Worm (Caenorhabditis elegans): ENCODE results near the gene cnt-2.

- TF ChIP-seq ztf-16 (tag; optimal IDR thresholded peaks at IDR 0.05), result no peak
- no peak for TF ChIP-seq hlh-13 (GFP tag; optimal IDR thresholded peaks at IDR 0.05)
- TF ChIP-seq ceh-45 (GFP tag; IDR thresholded peaks at IDR 0.05), result no peak
- no peak for TF ChIP-seq unc-55 (GFP tag; optimal IDR thresholded peaks at IDR 0.05)
- no peak for TF ChIP-seq zip-5 (tag; optimal IDR thresholded peaks at IDR 0.05)
- no peak for TF ChIP-seq dve-1 (tag; optimal IDR thresholded peaks at IDR 0.05)
- TF ChIP-seq madf-2 (tag; optimal IDR thresholded peaks at IDR 0.05), result no peak
- no peak for TF ChIP-seq pha-4 (tag; optimal IDR thresholded peaks at IDR 0.05)
- TF ChIP-seq nhr-11 (tag; optimal IDR thresholded peaks at IDR 0.05), result no peak
- no peak for TF ChIP-seq ceh-18 (tag; optimal IDR thresholded peaks at IDR 0.05)
Measured at ce11 chrIII:10719057-10719456, 64.2 kb downstream of the cnt-2 start.
